Worm (Caenorhabditis elegans) whole organism, L2 larva: ENCODE results near the gene T16A1.10.
"Not testable (repeated sequence)": the region's sequence is repeated elsewhere in the genome, so short reads cannot be mapped to it uniquely, and the experiment has no call there.

ENCODE experiments used
- alr-1 ChIP-seq: fragments of 150-350 bp; optimal IDR thresholded peaks from 2 replicates; lab custom pipeline; 2014; ENCODE audit warnings: missing biosample characterization, missing genetic modification characterization
- aly-2 ChIP-seq: fragments of 150-350 bp; optimal IDR thresholded peaks from 2 replicates; lab custom pipeline; 2014; ENCODE audit warnings: missing biosample characterization, missing genetic modification characterization
- dmd-4 ChIP-seq: sonication (generic microtip); optimal IDR thresholded peaks from 2 replicates; lab custom pipeline; 2017; ENCODE audit warnings: missing biosample characterization, missing genetic modification characterization
- elt-3 ChIP-seq: sonication (generic microtip); optimal IDR thresholded peaks from 2 replicates; lab custom pipeline; 2017; ENCODE audit warnings: missing biosample characterization, missing genetic modification characterization
- fos-1 ChIP-seq: fragments of 150-350 bp; optimal IDR thresholded peaks from 2 replicates; lab custom pipeline; 2014; ENCODE audit warnings: missing biosample characterization, missing genetic modification characterization
- nhr-12 ChIP-seq: fragments of 150-350 bp; optimal IDR thresholded peaks from 2 replicates; lab custom pipeline; 2014; ENCODE audit warnings: missing biosample characterization, missing genetic modification characterization
- sem-4 ChIP-seq: fragments of 150-350 bp; optimal IDR thresholded peaks from 2 replicates; lab custom pipeline; 2014; ENCODE audit warnings: missing biosample characterization, missing genetic modification reagents, missing genetic modification characterization
- zag-1 ChIP-seq: fragments of 150-350 bp; optimal IDR thresholded peaks from 2 replicates; lab custom pipeline; 2014; ENCODE audit warnings: missing biosample characterization, missing genetic modification characterization

DNA sequence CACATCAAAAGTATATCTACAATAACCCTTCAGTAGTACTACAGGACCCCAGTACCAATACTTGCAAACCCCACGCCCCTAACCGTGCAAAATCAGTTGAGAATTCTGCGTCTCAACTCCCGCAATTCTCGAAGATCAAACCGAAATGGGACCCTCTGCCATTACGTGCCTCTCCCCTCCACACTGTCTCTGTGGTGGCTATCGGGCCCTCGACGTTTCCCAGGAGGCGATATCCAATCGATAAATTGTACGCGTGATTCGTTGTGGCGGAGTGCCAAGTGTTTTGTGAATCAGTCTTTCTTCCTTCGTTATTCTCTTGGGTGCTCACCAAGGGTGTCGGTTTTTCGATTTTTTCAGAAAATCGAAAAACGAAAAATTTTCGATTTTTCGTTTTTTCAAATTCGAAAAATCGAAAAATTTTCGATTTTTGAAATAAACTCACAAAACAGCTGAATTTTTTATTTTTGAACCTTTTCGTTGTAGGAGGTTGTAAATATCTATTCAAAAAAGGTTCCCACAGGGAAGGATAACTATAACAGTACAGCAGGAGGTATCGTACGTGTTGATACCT is 24.4 kb downstream of the T16A1.10 start, which contains the start of gene F07E5.12:
- TF ChIP-seq sem-4 (tag; lab: Kevin White, UChicago); dmd-4; zag-1 (tag; lab: Kevin White, UChicago); elt-3 (tag; lab: Kevin White, UChicago); alr-1; fos-1; aly-2; nhr-12 (tag; lab: Kevin White, UChicago): not testable (repeated sequence)
